Fruit fly (Drosophila melanogaster) whole organism, embryonic: ENCODE data around the gene CG7329.

Source experiments
- CG17385 ChIP-seq: fragments of 200-800 bp; sonication (Bioruptor generic); optimal IDR thresholded peaks from 3 replicates; lab custom pipeline; 2018; ENCODE audit warnings: missing biosample characterization, mild to moderate bottlenecking, missing genetic modification characterization
- CG9817 ChIP-seq: fragments of 200-800 bp; sonication (Bioruptor generic); optimal IDR thresholded peaks from 2 replicates; lab custom pipeline; 2018; ENCODE audit warnings: missing biosample characterization, mild to moderate bottlenecking, missing genetic modification characterization, moderate library complexity
- Rx ChIP-seq: fragments of 200-800 bp; sonication (Bioruptor generic); IDR thresholded peaks from 2 replicates; pipeline ENCODE4 v1.3.6; 2022; ENCODE audit warnings: missing biosample characterization, missing genetic modification characterization
- slbo ChIP-seq: fragments of 200-800 bp; sonication (Bioruptor generic); IDR thresholded peaks from 2 replicates; pipeline ENCODE4 v1.3.6; 2022; ENCODE audit warnings: missing biosample characterization, missing genetic modification characterization
- tin ChIP-seq: fragments of 200-800 bp; sonication (Bioruptor generic); optimal IDR thresholded peaks from 3 replicates; lab custom pipeline; 2016; ENCODE audit warnings: missing biosample characterization, missing genetic modification characterization

- TF ChIP-seq CG17385 (GFP tag; lab: Kevin White, UChicago) (no peak), tin (GFP tag; lab: Kevin White, UChicago) (no peak), Rx (GFP tag; lab: Robert Waterston, UW) (no peak), slbo (no peak), CG9817 (tag; lab: Kevin White, UChicago) (no peak)
These were observed 34.7 kb upstream of the CG7329 start for dm6 chr2L:10672989-10673388.
